Worm (Caenorhabditis elegans) whole organism, young adult: ENCODE data around the gene F40H3.1.

ENCODE experiments used
- B0261.1 ChIP-seq: sonication (generic microtip); optimal IDR thresholded peaks from 2 replicates; lab custom pipeline; 2016; ENCODE audit warnings: mild to moderate bottlenecking, missing genetic modification characterization, moderate library complexity, missing compliant biosample characterization
- bed-2 ChIP-seq: fragments of 200-800 bp; sonication (Bioruptor generic); IDR thresholded peaks from 2 replicates; pipeline ENCODE4 v1.3.6; 2022; ENCODE audit warnings: missing genetic modification reagents, missing genetic modification characterization, missing compliant biosample characterization
- chd-7 ChIP-seq: sonication (generic microtip); optimal IDR thresholded peaks from 2 replicates; lab custom pipeline; 2016; ENCODE audit warnings: mild to moderate bottlenecking, missing genetic modification characterization, moderate library complexity, missing compliant biosample characterization
- snpc-4 ChIP-seq, 5 experiments: fragments of 150-350 bp in 1 of 5; sonication (generic microtip) in 4 of 5; optimal IDR thresholded peaks; 2 replicates each; lab custom pipeline; 2014 to 2018; ENCODE audit warnings: missing genetic modification characterization in 5 of 5, missing biosample characterization in 3 of 5, antibody characterized with exemption in 2 of 5, mild to moderate bottlenecking in 2 of 5, missing compliant biosample characterization in 2 of 5, missing genotype in 2 of 5, moderate library complexity in 2 of 5, missing genetic modification reagents in 1 of 5
- somi-1 ChIP-seq: fragments of 200-800 bp; sonication (Bioruptor generic); optimal IDR thresholded peaks from 2 replicates; lab custom pipeline; 2018; ENCODE audit warnings: mild to moderate bottlenecking, missing genetic modification characterization, missing compliant biosample characterization
- ztf-28 ChIP-seq: fragments of 200-800 bp; sonication (Bioruptor generic); IDR thresholded peaks from 2 replicates; pipeline ENCODE4 v1.3.6; 2022; ENCODE audit warnings: missing genetic modification reagents, missing genetic modification characterization, missing compliant biosample characterization

DNA sequence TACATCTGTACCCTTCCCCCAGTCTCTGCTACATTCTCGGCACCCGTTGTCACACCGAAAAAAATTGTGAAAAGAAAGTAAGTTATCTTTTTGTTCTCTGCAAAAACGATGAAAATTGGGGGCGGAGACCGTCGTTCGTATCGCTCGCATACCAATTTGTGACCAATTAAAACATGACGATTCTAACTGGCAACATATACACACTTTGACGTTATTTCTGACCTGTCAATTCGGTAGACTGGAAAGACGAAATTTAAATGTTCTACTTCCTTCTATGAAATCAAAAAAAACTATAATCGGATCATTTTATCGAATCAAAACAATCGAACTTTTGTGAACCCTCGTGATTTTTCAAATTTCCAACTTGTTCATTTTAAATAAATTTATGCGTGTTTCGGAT lies 921 bp downstream of the F40H3.1 start:
- TF ChIP-seq bed-2 (GFP tag; lab: Robert Waterston, UW) = no peak
- TF ChIP-seq ztf-28 (GFP tag; lab: Robert Waterston, UW) = no peak
- TF ChIP-seq snpc-4 (GFP tag; optimal IDR thresholded peaks at IDR 0.05; lab: Kevin White, UChicago) = no peak
- TF ChIP-seq snpc-4 (tag; optimal IDR thresholded peaks at IDR 0.05; lab: Kevin White, UChicago) = no peak
- TF ChIP-seq chd-7 (tag; lab: Kevin White, UChicago) = no peak
- TF ChIP-seq somi-1 (GFP tag; lab: Kevin White, UChicago) = no peak
- TF ChIP-seq B0261.1 (tag; lab: Kevin White, UChicago) = no peak
